Worm (Caenorhabditis elegans): ENCODE measurements around the gene C18E9.8.

DNA sequence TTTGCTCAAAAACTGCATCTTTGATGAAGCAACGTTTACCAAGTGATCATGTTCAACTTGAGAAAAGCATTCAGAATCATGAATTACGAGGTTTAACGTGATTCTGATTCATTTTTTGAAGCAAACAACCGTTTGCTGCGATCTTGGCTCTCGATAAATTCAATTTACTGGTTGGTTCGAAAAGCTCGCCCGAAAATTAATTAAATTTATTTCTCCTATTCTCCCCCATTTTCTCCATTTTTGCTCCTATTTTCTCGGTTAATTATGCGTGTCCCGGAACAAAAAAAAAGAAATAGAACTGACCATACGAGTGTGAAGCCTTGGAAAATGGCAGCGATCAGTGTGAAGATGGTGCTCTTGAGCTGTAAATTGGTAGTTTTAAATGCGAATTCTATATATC is 31.0 kb downstream of the C18E9.8 start:
- TF ChIP-seq unc-39 (tag; optimal IDR thresholded peaks at IDR 0.05) (no peak), unc-62 (GFP tag; optimal IDR thresholded peaks at IDR 0.05) (no peak), jun-1 (tag; optimal IDR thresholded peaks at IDR 0.05) (no peak), nhr-12 (tag; optimal IDR thresholded peaks at IDR 0.05) (no peak), elt-1 (tag; optimal IDR thresholded peaks at IDR 0.05) (no peak), egl-27 (tag; optimal IDR thresholded peaks at IDR 0.05) (no peak), skn-1 (tag; optimal IDR thresholded peaks at IDR 0.05) (no peak), elt-3 (tag; optimal IDR thresholded peaks at IDR 0.05) (no peak), fkh-2 (tag; optimal IDR thresholded peaks at IDR 0.05) (no peak), fos-1 (tag; optimal IDR thresholded peaks at IDR 0.05) (no peak), zag-1 (tag; optimal IDR thresholded peaks at IDR 0.05) (no peak), eor-1 (tag; optimal IDR thresholded peaks at IDR 0.05) (no peak)
